Worm (Caenorhabditis elegans) whole organism, L3 larva: ENCODE data around the gene haf-7.

Experiments
- egl-27 ChIP-seq: sonication (generic microtip); optimal IDR thresholded peaks from 4 replicates; lab custom pipeline; 2017; ENCODE audit warnings: missing biosample characterization, missing genetic modification reagents, missing genetic modification characterization
- mdl-1 ChIP-seq: fragments of 150-350 bp; optimal IDR thresholded peaks from 2 replicates; lab custom pipeline; 2014; ENCODE audit warnings: missing biosample characterization, missing genetic modification characterization
- nhr-77 ChIP-seq: fragments of 150-350 bp; optimal IDR thresholded peaks from 2 replicates; lab custom pipeline; 2014; ENCODE audit warnings: missing biosample characterization, missing genetic modification characterization
- unc-39 ChIP-seq: sonication (generic microtip); optimal IDR thresholded peaks from 4 replicates; lab custom pipeline; 2017; ENCODE audit warnings: missing biosample characterization, missing genetic modification characterization
- ztf-11 ChIP-seq: fragments of 150-350 bp; optimal IDR thresholded peaks from 2 replicates; lab custom pipeline; 2014; ENCODE audit warnings: missing biosample characterization, missing genetic modification characterization

DNA sequence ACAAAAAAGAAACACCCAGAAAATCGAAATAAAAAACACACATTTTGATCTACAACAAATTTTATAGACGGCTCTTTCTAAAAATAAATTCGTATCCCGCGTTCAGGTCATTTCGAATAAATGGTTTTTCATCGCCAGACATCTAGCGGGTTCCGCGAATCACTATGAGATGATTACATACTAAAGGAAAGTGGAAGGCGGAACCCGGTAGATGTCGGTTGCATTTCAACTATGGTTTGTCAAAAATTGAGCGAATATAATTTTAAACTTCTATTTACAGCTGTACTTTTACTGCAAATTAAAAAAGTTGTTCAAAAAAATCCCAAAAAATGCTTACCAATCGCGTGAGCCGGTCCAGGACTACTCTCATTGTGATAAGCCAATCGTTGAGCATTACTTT is 24.8 kb downstream of the haf-7 start:
- TF ChIP-seq mdl-1 (tag; lab: Kevin White, UChicago) (no peak), nhr-77 (tag; lab: Kevin White, UChicago) (no peak), egl-27 (tag; lab: Kevin White, UChicago) (no peak), unc-39 (tag; lab: Kevin White, UChicago) (no peak), ztf-11 (tag; lab: Kevin White, UChicago) (no peak)
